Worm (Caenorhabditis elegans) whole organism, late embryonic: ENCODE data around the gene F15H10.9.

Source experiments
- fkh-10 ChIP-seq: fragments of 150-350 bp; optimal IDR thresholded peaks from 2 replicates; lab custom pipeline; 2014; ENCODE audit warnings: missing biosample characterization, missing genetic modification reagents, missing genetic modification characterization
- pqm-1 ChIP-seq: sonication (generic microtip); optimal IDR thresholded peaks from 2 replicates; lab custom pipeline; 2016; ENCODE audit warnings: missing genetic modification characterization, missing compliant biosample characterization

DNA sequence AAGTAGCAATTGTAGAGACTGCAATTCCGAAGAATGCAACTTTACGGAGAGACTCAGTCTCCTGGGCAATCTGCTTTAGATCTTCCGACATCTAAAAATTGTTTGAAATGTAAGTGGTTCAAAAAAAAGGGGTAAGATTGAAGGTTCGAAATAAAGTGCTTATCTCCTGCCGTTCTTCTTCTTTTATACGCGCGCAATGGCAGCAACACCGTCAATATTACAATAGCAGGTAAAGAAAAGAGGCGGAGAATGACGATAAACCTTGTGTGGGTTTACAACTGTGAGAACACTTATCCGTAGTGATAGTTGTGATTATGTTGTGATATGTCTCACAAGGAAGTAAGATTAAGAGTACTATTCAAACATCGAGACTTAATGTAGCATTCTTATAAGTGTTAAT is 7.3 kb upstream of the F15H10.9 start, which contains the start of gene col-13:
- TF ChIP-seq fkh-10 (GFP tag; lab: Kevin White, UChicago) (no peak), pqm-1 (tag; lab: Kevin White, UChicago) (no peak)
